Worm (Caenorhabditis elegans) whole organism, L2 larva: ENCODE results near the gene B0034.1.

Experiments used
- C34F6.9 ChIP-seq: fragments of 150-350 bp; optimal IDR thresholded peaks from 2 replicates; lab custom pipeline; 2014; ENCODE audit warnings: missing biosample characterization, missing genetic modification characterization
- R02D3.7 ChIP-seq: fragments of 150-350 bp; optimal IDR thresholded peaks from 2 replicates; lab custom pipeline; 2014; ENCODE audit warnings: missing biosample characterization, missing genetic modification characterization
- Y55F3AM.14 ChIP-seq: fragments of 200-800 bp; sonication (Bioruptor generic); optimal IDR thresholded peaks from 2 replicates; lab custom pipeline; 2018; ENCODE audit warnings: mild to moderate bottlenecking, missing genetic modification characterization, missing compliant biosample characterization
- alr-1 ChIP-seq: fragments of 150-350 bp; optimal IDR thresholded peaks from 2 replicates; lab custom pipeline; 2014; ENCODE audit warnings: missing biosample characterization, missing genetic modification characterization
- aly-2 ChIP-seq: fragments of 150-350 bp; optimal IDR thresholded peaks from 2 replicates; lab custom pipeline; 2014; ENCODE audit warnings: missing biosample characterization, missing genetic modification characterization
- ama-1 ChIP-seq: fragments of 150-350 bp; optimal IDR thresholded peaks from 2 replicates; lab custom pipeline; 2018; ENCODE audit warnings: inconsistent platforms
- blmp-1 ChIP-seq: sonication (generic microtip); optimal IDR thresholded peaks from 2 replicates; lab custom pipeline; 2017; ENCODE audit warnings: missing genetic modification characterization, mild to moderate bottlenecking, missing compliant biosample characterization, antibody characterized with exemption, moderate library complexity; ENCODE audit not compliant: insufficient read depth
- ceh-16 ChIP-seq: fragments of 150-350 bp; optimal IDR thresholded peaks from 2 replicates; lab custom pipeline; 2014; ENCODE audit warnings: missing biosample characterization, missing genetic modification characterization
- crh-2 ChIP-seq: sonication (generic microtip); optimal IDR thresholded peaks from 2 replicates; lab custom pipeline; 2017; ENCODE audit warnings: missing biosample characterization, missing genetic modification characterization
- dmd-4 ChIP-seq: sonication (generic microtip); optimal IDR thresholded peaks from 2 replicates; lab custom pipeline; 2017; ENCODE audit warnings: missing biosample characterization, missing genetic modification characterization
- elt-1 ChIP-seq: fragments of 150-350 bp; optimal IDR thresholded peaks from 2 replicates; lab custom pipeline; 2014; ENCODE audit warnings: missing biosample characterization, missing genetic modification characterization
- fos-1 ChIP-seq: fragments of 150-350 bp; optimal IDR thresholded peaks from 2 replicates; lab custom pipeline; 2014; ENCODE audit warnings: missing biosample characterization, missing genetic modification characterization
- gmeb-1 ChIP-seq: fragments of 150-350 bp; optimal IDR thresholded peaks from 2 replicates; lab custom pipeline; 2014; ENCODE audit warnings: missing biosample characterization, missing genetic modification characterization
- lin-11 ChIP-seq: fragments of 150-350 bp; sonication (generic microtip); optimal IDR thresholded peaks from 2 replicates; lab custom pipeline; 2014; ENCODE audit warnings: missing biosample characterization, missing genetic modification characterization, inconsistent platforms, mixed read lengths
- lin-13 ChIP-seq: fragments of 150-350 bp; optimal IDR thresholded peaks from 2 replicates; lab custom pipeline; 2014; ENCODE audit warnings: missing biosample characterization, missing genetic modification reagents, missing genetic modification characterization
- lin-39 ChIP-seq: fragments of 150-350 bp; optimal IDR thresholded peaks from 2 replicates; lab custom pipeline; 2014; ENCODE audit warnings: missing biosample characterization, missing genetic modification reagents, missing genetic modification characterization
- lsy-2 ChIP-seq, 2 experiments: fragments of 150-350 bp in 1 of 2; sonication (generic microtip) in 1 of 2; optimal IDR thresholded peaks; 2 replicates each; lab custom pipeline; 2014 to 2017; ENCODE audit warnings: missing biosample characterization in 2 of 2, missing genetic modification characterization in 2 of 2
- mdl-1 ChIP-seq, 2 experiments: fragments of 150-350 bp in 1 of 2; sonication (generic microtip) in 1 of 2; optimal IDR thresholded peaks; 2 replicates each; lab custom pipeline; 2017; ENCODE audit warnings: missing biosample characterization in 2 of 2, missing genetic modification characterization in 2 of 2
- nhr-10 ChIP-seq: sonication (generic microtip); optimal IDR thresholded peaks from 2 replicates; lab custom pipeline; 2017; ENCODE audit warnings: missing biosample characterization, missing genetic modification characterization
- nhr-11 ChIP-seq: fragments of 150-350 bp; optimal IDR thresholded peaks from 2 replicates; lab custom pipeline; 2014; ENCODE audit warnings: missing biosample characterization, missing genetic modification characterization
- nhr-12 ChIP-seq: fragments of 150-350 bp; optimal IDR thresholded peaks from 2 replicates; lab custom pipeline; 2014; ENCODE audit warnings: missing biosample characterization, missing genetic modification characterization
- nhr-129 ChIP-seq: fragments of 150-350 bp; optimal IDR thresholded peaks from 2 replicates; lab custom pipeline; 2014; ENCODE audit warnings: missing biosample characterization, missing genetic modification characterization
- nhr-21 ChIP-seq: fragments of 150-350 bp; optimal IDR thresholded peaks from 2 replicates; lab custom pipeline; 2014; ENCODE audit warnings: missing biosample characterization, missing genetic modification characterization
- nhr-23 ChIP-seq: fragments of 150-350 bp; optimal IDR thresholded peaks from 2 replicates; lab custom pipeline; 2014; ENCODE audit warnings: missing biosample characterization, missing genetic modification reagents, missing genetic modification characterization
- nhr-237 ChIP-seq: fragments of 150-350 bp; optimal IDR thresholded peaks from 2 replicates; lab custom pipeline; 2014; ENCODE audit warnings: missing biosample characterization, missing genetic modification characterization
- nhr-25 ChIP-seq: fragments of 150-350 bp; sonication (generic microtip); optimal IDR thresholded peaks from 3 replicates; lab custom pipeline; 2014; ENCODE audit warnings: missing biosample characterization, missing genetic modification characterization
- nhr-6 ChIP-seq: fragments of 150-350 bp; optimal IDR thresholded peaks from 2 replicates; lab custom pipeline; 2014; ENCODE audit warnings: missing biosample characterization, missing genetic modification characterization
- nhr-77 ChIP-seq: fragments of 150-350 bp; optimal IDR thresholded peaks from 2 replicates; lab custom pipeline; 2014; ENCODE audit warnings: missing biosample characterization, missing genetic modification characterization
- peb-1 ChIP-seq: fragments of 150-350 bp; optimal IDR thresholded peaks from 2 replicates; lab custom pipeline; 2014; ENCODE audit warnings: missing biosample characterization, missing genetic modification characterization
- sem-4 ChIP-seq: fragments of 150-350 bp; optimal IDR thresholded peaks from 2 replicates; lab custom pipeline; 2014; ENCODE audit warnings: missing biosample characterization, missing genetic modification reagents, missing genetic modification characterization
- skn-1 ChIP-seq: sonication (generic microtip); optimal IDR thresholded peaks from 2 replicates; lab custom pipeline; 2017; ENCODE audit warnings: missing biosample characterization, missing genetic modification characterization
- sma-3 ChIP-seq: sonication (generic microtip); optimal IDR thresholded peaks from 2 replicates; lab custom pipeline; 2016; ENCODE audit warnings: missing genetic modification reagents, missing genetic modification characterization, missing compliant biosample characterization
- sma-9 ChIP-seq, 2 experiments: fragments of 150-350 bp in 1 of 2; sonication (generic microtip) in 1 of 2; optimal IDR thresholded peaks; 2 replicates each; lab custom pipeline; 2014 to 2016; ENCODE audit warnings: missing genetic modification characterization in 2 of 2, mild to moderate bottlenecking in 1 of 2, missing biosample characterization in 1 of 2, missing compliant biosample characterization in 1 of 2, missing genetic modification reagents in 1 of 2, moderate library complexity in 1 of 2
- snpc-4 ChIP-seq: fragments of 150-350 bp; optimal IDR thresholded peaks from 2 replicates; lab custom pipeline; 2014; ENCODE audit warnings: missing biosample characterization, missing genetic modification characterization
- unc-39 ChIP-seq: fragments of 150-350 bp; optimal IDR thresholded peaks from 2 replicates; lab custom pipeline; 2014; ENCODE audit warnings: missing biosample characterization, missing genetic modification characterization
- unc-55 ChIP-seq: fragments of 150-350 bp; sonication (generic microtip); optimal IDR thresholded peaks from 3 replicates; lab custom pipeline; 2014; ENCODE audit warnings: missing biosample characterization, missing genetic modification reagents, missing genetic modification characterization
- unc-62 ChIP-seq: fragments of 150-350 bp; optimal IDR thresholded peaks from 2 replicates; lab custom pipeline; 2014; ENCODE audit warnings: missing biosample characterization, missing genetic modification reagents, missing genetic modification characterization
- zag-1 ChIP-seq: fragments of 150-350 bp; optimal IDR thresholded peaks from 2 replicates; lab custom pipeline; 2014; ENCODE audit warnings: missing biosample characterization, missing genetic modification characterization
- ztf-1 ChIP-seq: fragments of 200-800 bp; sonication (Bioruptor generic); conservative IDR thresholded peaks from 2 replicates; pipeline ENCODE4 v1.3.6; 2022; ENCODE audit warnings: missing genetic modification characterization, missing compliant biosample characterization

B0034.1 gene

DNA sequence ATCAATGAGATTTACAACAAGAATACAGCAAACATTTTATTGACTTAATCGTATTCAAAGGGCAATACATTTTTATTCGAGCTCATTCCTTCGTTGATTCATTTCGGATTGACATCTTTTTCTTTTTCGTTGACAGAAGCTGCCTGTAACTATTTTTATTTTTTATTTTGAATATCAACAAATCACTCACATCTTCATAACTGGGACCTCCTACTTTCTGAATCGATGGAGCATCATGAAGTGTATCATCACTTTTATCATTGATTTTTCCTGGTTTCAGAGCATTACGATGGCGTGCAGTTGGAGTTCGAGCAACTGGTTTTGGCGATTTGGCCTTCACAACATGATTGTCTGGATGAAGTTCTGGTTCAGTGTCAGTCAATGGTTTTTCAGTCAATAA is at the start of gene B0034.1:
Gene B0034.1 (plus strand): TSS at position 301 of the 400 bp plus-strand sequence.
- TF ChIP-seq nhr-129 (tag; lab: Kevin White, UChicago) = no peak
- TF ChIP-seq unc-62 (GFP tag; lab: Kevin White, UChicago) = no peak
- TF ChIP-seq crh-2 (tag; lab: Kevin White, UChicago) = no peak
- TF ChIP-seq ztf-1 (GFP tag; lab: Robert Waterston, UW) = no peak
- TF ChIP-seq nhr-23 = no peak
- TF ChIP-seq unc-55 (GFP tag; lab: Kevin White, UChicago) = no peak
- TF ChIP-seq peb-1 (tag; lab: Kevin White, UChicago) = no peak
- TF ChIP-seq nhr-237 (tag; lab: Kevin White, UChicago) = no peak
- TF ChIP-seq mdl-1 (tag; optimal IDR thresholded peaks at IDR 0.05; lab: Kevin White, UChicago) = no peak
- TF ChIP-seq nhr-6 (tag; lab: Kevin White, UChicago) = no peak
- no peak for TF ChIP-seq sma-3
- TF ChIP-seq skn-1 = no peak
- no peak for TF ChIP-seq alr-1 (tag; lab: Kevin White, UChicago)
- TF ChIP-seq zag-1 (tag; lab: Kevin White, UChicago) = no peak

DNA sequence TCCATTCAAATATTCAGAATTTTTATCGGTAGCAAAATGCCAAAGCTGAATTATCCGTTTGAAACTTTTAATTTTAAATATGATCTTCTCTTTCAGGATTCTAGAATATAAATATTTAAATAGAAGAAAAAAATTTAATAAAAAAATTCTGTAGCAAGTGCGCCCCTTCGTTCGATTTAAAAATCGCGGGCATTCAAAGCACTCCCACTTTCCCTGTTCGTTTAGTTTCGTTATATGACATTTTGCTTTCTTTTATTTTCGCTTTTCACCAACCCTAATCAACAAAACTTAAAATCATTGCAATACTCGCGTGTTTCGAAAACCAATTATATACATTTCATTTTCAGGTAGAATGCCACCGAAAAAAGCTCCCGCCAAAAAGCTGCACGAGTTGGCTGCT is 46.5 kb upstream of the B0034.1 start, which contains the start of gene vrk-1:
Gene vrk-1 (plus strand): TSS at position 348 of the 400 bp plus-strand sequence.
- TF ChIP-seq blmp-1 = no peak
- no peak for TF ChIP-seq nhr-77 (tag; lab: Kevin White, UChicago)
- no peak for TF ChIP-seq lin-13 (GFP tag; lab: Kevin White, UChicago)
- TF ChIP-seq nhr-21 (tag; lab: Kevin White, UChicago) = no peak
- TF ChIP-seq nhr-10 = no peak
- no peak for TF ChIP-seq lin-11 (tag; lab: Kevin White, UChicago)
- TF ChIP-seq unc-62 (GFP tag; lab: Kevin White, UChicago) = no peak
- no peak for TF ChIP-seq fos-1
- TF ChIP-seq unc-39 (tag; lab: Kevin White, UChicago) = no peak
- no peak for TF ChIP-seq skn-1
- TF ChIP-seq aly-2 (tag; lab: Kevin White, UChicago) = no peak
- no peak for TF ChIP-seq nhr-11 (tag; lab: Kevin White, UChicago)
- TF ChIP-seq crh-2 (tag; lab: Kevin White, UChicago) = no peak
- TF ChIP-seq lin-39 (tag; lab: Kevin White, UChicago) = no peak
- TF ChIP-seq ama-1 (lab: Kevin White, UChicago) = no peak

DNA sequence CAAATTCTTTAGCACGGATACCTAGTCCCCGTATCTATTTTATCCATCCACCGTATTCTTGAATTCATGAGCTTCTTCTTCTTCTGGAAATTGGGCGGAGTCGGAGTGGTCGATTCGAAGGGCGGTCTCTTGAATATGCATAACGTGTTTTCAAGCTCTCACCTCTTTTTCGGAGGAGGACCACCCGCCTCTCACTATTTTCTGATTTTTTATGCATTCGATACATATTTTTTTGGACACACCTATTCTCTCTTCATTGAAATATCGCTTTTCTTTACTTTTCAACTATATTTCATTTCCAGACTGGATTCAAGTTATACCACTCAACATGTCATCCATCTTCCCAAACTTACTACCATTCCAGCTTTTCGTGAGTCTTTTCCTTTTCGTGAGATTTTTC is 39.6 kb upstream of the B0034.1 start, which contains the start of gene egl-44:
Gene egl-44 (plus strand): TSS at position 301 of the 400 bp plus-strand sequence.
- no peak for TF ChIP-seq nhr-21 (tag; lab: Kevin White, UChicago)
- TF ChIP-seq nhr-6 (tag; lab: Kevin White, UChicago) = no peak
- no peak for TF ChIP-seq sem-4 (tag; lab: Kevin White, UChicago)
- no peak for TF ChIP-seq alr-1 (tag; lab: Kevin White, UChicago)
- no peak for TF ChIP-seq fos-1
- TF ChIP-seq R02D3.7 (tag; lab: Kevin White, UChicago) = no peak
- no peak for TF ChIP-seq nhr-237 (tag; lab: Kevin White, UChicago)

DNA sequence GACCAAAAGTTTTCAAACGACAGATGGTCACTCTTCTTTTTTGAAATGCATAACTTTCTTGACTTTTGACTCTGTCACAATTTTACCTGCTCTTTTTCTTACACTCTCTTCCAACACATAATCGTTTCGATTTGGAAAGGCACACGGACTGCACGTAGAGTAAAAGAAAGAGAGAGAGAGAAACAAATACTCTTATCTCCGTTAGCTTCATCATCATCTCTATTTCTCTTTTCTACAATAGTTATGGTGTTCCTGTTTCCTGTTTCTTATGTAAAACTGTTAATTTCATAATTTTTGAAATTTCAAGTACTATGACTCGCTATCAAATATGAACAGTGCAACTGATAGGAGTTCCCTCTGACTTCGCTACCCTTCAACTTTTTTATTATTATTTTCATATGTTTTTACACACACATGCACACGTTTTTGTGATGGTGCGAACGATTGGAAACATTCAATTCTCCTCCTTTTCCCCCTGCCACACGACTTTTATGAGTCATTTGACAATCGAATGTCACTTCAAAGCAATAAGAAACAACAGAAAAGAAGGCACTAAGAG is 38.0 kb upstream of the B0034.1 start:
- TF ChIP-seq nhr-6 (tag; lab: Kevin White, UChicago) = no peak
- TF ChIP-seq dmd-4 (tag; lab: Kevin White, UChicago) = no peak
- no peak for TF ChIP-seq peb-1 (tag; lab: Kevin White, UChicago)
- TF ChIP-seq ceh-16 (tag; lab: Kevin White, UChicago) = no peak
- TF ChIP-seq lin-39 (tag; lab: Kevin White, UChicago) = no peak
- TF ChIP-seq crh-2 (tag; lab: Kevin White, UChicago) = peak; percentile 63
- peak; percentile 44 for TF ChIP-seq nhr-129 (tag; lab: Kevin White, UChicago)
- TF ChIP-seq elt-1 (tag; lab: Kevin White, UChicago) = no peak
- TF ChIP-seq lin-11 (tag; lab: Kevin White, UChicago) = no peak
- peak; percentile 46 for TF ChIP-seq sma-9 (GFP tag; optimal IDR thresholded peaks at IDR 0.05; lab: Kevin White, UChicago)
- TF ChIP-seq sma-9 (tag; optimal IDR thresholded peaks at IDR 0.05; lab: Kevin White, UChicago) = no peak
- TF ChIP-seq nhr-237 (tag; lab: Kevin White, UChicago) = no peak
- peak; percentile 81 for TF ChIP-seq skn-1
- no peak for TF ChIP-seq ztf-1 (GFP tag; lab: Robert Waterston, UW)
- no peak for TF ChIP-seq sma-3
- TF ChIP-seq fos-1 = peak; percentile 99
- TF ChIP-seq nhr-12 (tag; lab: Kevin White, UChicago) = no peak
- no peak for TF ChIP-seq snpc-4 (tag; lab: Kevin White, UChicago)
- peak in 1 of 2 experiments; percentile 8 for TF ChIP-seq lsy-2 (tag; optimal IDR thresholded peaks at IDR 0.05; lab: Kevin White, UChicago)
- TF ChIP-seq gmeb-1 = no peak
- no peak for TF ChIP-seq C34F6.9 (tag; lab: Kevin White, UChicago)
- TF ChIP-seq aly-2 (tag; lab: Kevin White, UChicago) = no peak
- no peak for TF ChIP-seq Y55F3AM.14
- TF ChIP-seq nhr-25 (tag; lab: Kevin White, UChicago) = no peak
- no peak for TF ChIP-seq unc-62 (GFP tag; lab: Kevin White, UChicago)
- no peak for TF ChIP-seq nhr-77 (tag; lab: Kevin White, UChicago)
- TF ChIP-seq blmp-1 = no peak
- TF ChIP-seq unc-39 (tag; lab: Kevin White, UChicago) = no peak
